Worm (Caenorhabditis elegans) whole organism, late embryonic: ENCODE measurements around the gene F44D12.19.

ENCODE experiments used
- F13H6.1 ChIP-seq: sonication (generic microtip); optimal IDR thresholded peaks from 2 replicates; lab custom pipeline; 2016; ENCODE audit warnings: missing genetic modification characterization, missing compliant biosample characterization
- ama-1 ChIP-seq: fragments of 150-350 bp; optimal IDR thresholded peaks from 2 replicates; lab custom pipeline; 2014
- fkh-10 ChIP-seq: fragments of 150-350 bp; optimal IDR thresholded peaks from 2 replicates; lab custom pipeline; 2014; ENCODE audit warnings: missing biosample characterization, missing genetic modification reagents, missing genetic modification characterization
- hlh-13 ChIP-seq: fragments of 200-800 bp; sonication (Bioruptor generic); optimal IDR thresholded peaks from 2 replicates; lab custom pipeline; 2018; ENCODE audit warnings: mild to moderate bottlenecking, missing genetic modification characterization, missing compliant biosample characterization
- madf-2 ChIP-seq: sonication (generic microtip); optimal IDR thresholded peaks from 2 replicates; lab custom pipeline; 2017; ENCODE audit warnings: missing genetic modification characterization, missing compliant biosample characterization
- nhr-11 ChIP-seq: fragments of 150-350 bp; optimal IDR thresholded peaks from 2 replicates; lab custom pipeline; 2014; ENCODE audit warnings: missing biosample characterization, missing genetic modification characterization
- nhr-232 ChIP-seq: sonication (generic microtip); optimal IDR thresholded peaks from 2 replicates; lab custom pipeline; 2016; ENCODE audit warnings: missing genetic modification characterization, missing compliant biosample characterization
- pax-1 ChIP-seq: fragments of 150-350 bp; optimal IDR thresholded peaks from 2 replicates; lab custom pipeline; 2014; ENCODE audit warnings: missing biosample characterization, missing genetic modification characterization
- pha-4 ChIP-seq: fragments of 150-350 bp; optimal IDR thresholded peaks from 2 replicates; lab custom pipeline; 2018; ENCODE audit warnings: missing biosample characterization, missing genetic modification reagents, missing genetic modification characterization
- ttx-3 ChIP-seq: sonication (generic microtip); optimal IDR thresholded peaks from 2 replicates; lab custom pipeline; 2016; ENCODE audit warnings: missing genetic modification reagents, missing genetic modification characterization, missing compliant biosample characterization
- unc-55 ChIP-seq: sonication (generic microtip); optimal IDR thresholded peaks from 2 replicates; lab custom pipeline; 2017; ENCODE audit warnings: missing biosample characterization, missing genetic modification reagents, missing genetic modification characterization

- TF ChIP-seq nhr-11 (tag; lab: Kevin White, UChicago): no peak
- TF ChIP-seq ama-1 (lab: Kevin White, UChicago): no peak
- no peak for TF ChIP-seq madf-2 (tag; lab: Kevin White, UChicago)
- no peak for TF ChIP-seq F13H6.1 (tag; lab: Kevin White, UChicago)
- TF ChIP-seq unc-55 (GFP tag; lab: Kevin White, UChicago): no peak
- no peak for TF ChIP-seq nhr-232 (tag; lab: Kevin White, UChicago)
- no peak for TF ChIP-seq pax-1 (tag; lab: Kevin White, UChicago)
- TF ChIP-seq hlh-13: no peak
- no peak for TF ChIP-seq pha-4 (tag; lab: Kevin White, UChicago)
- no peak for TF ChIP-seq fkh-10 (GFP tag; lab: Kevin White, UChicago)
- TF ChIP-seq ttx-3 (tag; lab: Kevin White, UChicago): no peak
These were observed 39.4 kb downstream of the F44D12.19 start for ce11 chrIV:10060795-10061194.
